Worm (Caenorhabditis elegans) whole organism, L4 larva: ENCODE data around the gene vps-54.

Experiments
- F26F4.8 ChIP-seq: fragments of 200-800 bp; sonication (Bioruptor generic); conservative IDR thresholded peaks from 2 replicates; pipeline ENCODE4 v1.3.6; 2022; ENCODE audit warnings: missing genetic modification characterization, missing compliant biosample characterization
- arid-1 ChIP-seq: fragments of 200-800 bp; sonication (Bioruptor generic); conservative IDR thresholded peaks from 2 replicates; pipeline ENCODE4 v1.3.6; 2022; ENCODE audit warnings: missing genetic modification reagents, missing genetic modification characterization, missing compliant biosample characterization
- hmg-1.1 ChIP-seq: fragments of 200-800 bp; sonication (Bioruptor generic); IDR thresholded peaks from 2 replicates; pipeline ENCODE4 v1.3.6; 2022; ENCODE audit warnings: missing genetic modification reagents, missing genetic modification characterization, missing compliant biosample characterization
- nhr-11 ChIP-seq: fragments of 150-350 bp; optimal IDR thresholded peaks from 2 replicates; lab custom pipeline; 2014; ENCODE audit warnings: missing biosample characterization, missing genetic modification characterization
- nhr-6 ChIP-seq: fragments of 150-350 bp; optimal IDR thresholded peaks from 2 replicates; lab custom pipeline; 2014; ENCODE audit warnings: missing biosample characterization, missing genetic modification characterization
- nhr-76 ChIP-seq: fragments of 150-350 bp; optimal IDR thresholded peaks from 2 replicates; lab custom pipeline; 2014; ENCODE audit warnings: missing biosample characterization, missing genetic modification characterization
- spr-1 ChIP-seq: sonication (generic microtip); optimal IDR thresholded peaks from 2 replicates; lab custom pipeline; 2016; ENCODE audit warnings: mild to moderate bottlenecking, missing genetic modification characterization, missing compliant biosample characterization
- unc-130 ChIP-seq: sonication (generic microtip); optimal IDR thresholded peaks from 2 replicates; lab custom pipeline; 2016; ENCODE audit warnings: missing genetic modification reagents, missing genetic modification characterization, missing compliant biosample characterization
- unc-62 ChIP-seq, 3 experiments: fragments of 150-350 bp in 1 of 3; sonication (generic microtip); optimal IDR thresholded peaks in 2 of 3; peaks in 1 of 3; 1 replicate in 1 of 3; 2 replicates in 2 of 3; lab custom pipeline; 2014 to 2017; ENCODE audit warnings: missing biosample characterization in 3 of 3, missing genetic modification characterization in 3 of 3, missing genetic modification reagents in 3 of 3, missing genotype in 1 of 3
- ztf-11 ChIP-seq: fragments of 150-350 bp; optimal IDR thresholded peaks from 2 replicates; lab custom pipeline; 2014; ENCODE audit warnings: missing biosample characterization, missing genetic modification characterization

DNA sequence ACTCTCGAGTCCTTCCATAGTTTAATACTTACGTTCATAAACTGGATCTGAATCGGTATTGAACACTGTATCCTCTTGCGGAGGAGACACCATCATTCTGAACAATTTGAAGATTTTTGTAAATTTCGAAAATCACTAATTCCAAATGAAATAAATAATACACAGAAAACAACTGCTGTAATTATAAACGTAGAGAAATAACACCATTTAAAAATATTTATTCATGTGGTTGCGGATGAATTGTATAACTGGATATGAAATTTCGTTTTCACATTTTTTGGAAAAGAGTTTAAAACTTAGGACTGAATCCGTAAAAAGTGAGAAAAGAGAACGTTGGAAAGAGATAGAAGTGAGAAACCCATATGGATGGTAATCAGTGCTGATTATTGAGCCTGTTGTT lies 2.0 kb upstream of the vps-54 start, which contains the start of gene mics-1:
- no peak for TF ChIP-seq ztf-11 (tag; lab: Kevin White, UChicago)
- no peak for TF ChIP-seq unc-62 (GFP tag; optimal IDR thresholded peaks at IDR 0.05 in 1 of 2; lab: Kevin White, UChicago)
- no peak for TF ChIP-seq unc-62 (tag; optimal IDR thresholded peaks at IDR 0.05; lab: Kevin White, UChicago)
- no peak for TF ChIP-seq nhr-6 (tag; lab: Kevin White, UChicago)
- no peak for TF ChIP-seq nhr-76 (tag; lab: Kevin White, UChicago)
- TF ChIP-seq unc-130 (GFP tag; lab: Kevin White, UChicago), result no peak
- TF ChIP-seq nhr-11 (tag; lab: Kevin White, UChicago), result no peak
- no peak for TF ChIP-seq F26F4.8 (GFP tag; lab: Robert Waterston, UW)
- no peak for TF ChIP-seq spr-1 (tag; lab: Kevin White, UChicago)
- no peak for TF ChIP-seq arid-1 (GFP tag; lab: Robert Waterston, UW)
- no peak for TF ChIP-seq hmg-1.1
